Fruit fly (Drosophila melanogaster) S2 (cell line): ENCODE measurements around the gene CG3106.

Experiments
- CG8478 ChIP-seq: fragments of >200 bp; optimal IDR thresholded peaks from 2 replicates; lab custom pipeline; 2018
- CTCF ChIP-seq, 2 experiments: fragments of >200 bp; optimal IDR thresholded peaks; 2 replicates each; lab custom pipeline; 2018

dm6 chrX:9641184-9641772, 21.4 kb downstream of the CG3106 start:
- no peak for TF ChIP-seq CTCF (optimal IDR thresholded peaks at IDR 0.05; lab: Kevin White, UChicago)
- TF ChIP-seq CG8478 (lab: Kevin White, UChicago), result no peak
